Worm (Caenorhabditis elegans) whole organism, young adult: Measurements from ENCODE around the gene srw-67.

Experiments used
- B0035.1 ChIP-seq: sonication (generic microtip); optimal IDR thresholded peaks from 2 replicates; lab custom pipeline; 2016; ENCODE audit warnings: missing genetic modification characterization, mild to moderate bottlenecking, missing compliant biosample characterization, missing genotype, missing genetic modification reagents
- B0336.3 ChIP-seq: fragments of 200-800 bp; sonication (Bioruptor generic); IDR thresholded peaks from 2 replicates; pipeline ENCODE4 v1.3.6; 2022; ENCODE audit warnings: missing genetic modification characterization, missing compliant biosample characterization
- F33H1.4 ChIP-seq: fragments of 200-800 bp; sonication (Bioruptor generic); IDR thresholded peaks from 2 replicates; pipeline ENCODE4 v1.3.6; 2022; ENCODE audit warnings: missing genetic modification reagents, missing genetic modification characterization, missing compliant biosample characterization
- F39B2.1 ChIP-seq: fragments of 200-800 bp; sonication (Bioruptor generic); IDR thresholded peaks from 2 replicates; pipeline ENCODE4 v1.3.6; 2022; ENCODE audit warnings: missing genetic modification reagents, missing genetic modification characterization, missing compliant biosample characterization
- F49E8.2 ChIP-seq: sonication (generic microtip); optimal IDR thresholded peaks from 3 replicates; lab custom pipeline; 2017; ENCODE audit warnings: missing genetic modification characterization, mild to moderate bottlenecking, missing compliant biosample characterization, antibody characterized with exemption, moderate library complexity; ENCODE audit not compliant: insufficient read depth
- F57A8.1 ChIP-seq: fragments of 200-800 bp; sonication (Bioruptor generic); optimal IDR thresholded peaks from 2 replicates; lab custom pipeline; 2018; ENCODE audit warnings: mild to moderate bottlenecking, missing genetic modification characterization, moderate library complexity, missing compliant biosample characterization
- T07F8.4 ChIP-seq: sonication (generic microtip); optimal IDR thresholded peaks from 2 replicates; lab custom pipeline; 2016; ENCODE audit warnings: mild to moderate bottlenecking, missing genetic modification characterization, moderate library complexity, missing compliant biosample characterization
- Y53F4B.3 ChIP-seq: fragments of 200-800 bp; sonication (Bioruptor generic); IDR thresholded peaks from 2 replicates; pipeline ENCODE4 v1.3.6; 2022; ENCODE audit warnings: missing genetic modification reagents, missing genetic modification characterization, missing compliant biosample characterization
- Y53G8AR.9 ChIP-seq: fragments of 200-800 bp; sonication (Bioruptor generic); conservative IDR thresholded peaks from 2 replicates; pipeline ENCODE4 v1.3.6; 2022; ENCODE audit warnings: missing genetic modification reagents, missing genetic modification characterization, missing compliant biosample characterization
- Y79H2A.3 ChIP-seq: fragments of 200-800 bp; sonication (Bioruptor generic); conservative IDR thresholded peaks from 2 replicates; pipeline ENCODE4 v1.3.6; 2022; ENCODE audit warnings: missing genetic modification reagents, missing genetic modification characterization, missing compliant biosample characterization
- ama-1 ChIP-seq, 3 experiments: fragments of 150-350 bp in 1 of 3; sonication (generic microtip) in 2 of 3; optimal IDR thresholded peaks; 2 replicates each; lab custom pipeline; 2014 to 2018; ENCODE audit warnings: missing biosample characterization in 2 of 3, missing genetic modification characterization in 2 of 3, missing genetic modification reagents in 2 of 3
- aptf-2 ChIP-seq: fragments of 200-800 bp; sonication (Bioruptor generic); conservative IDR thresholded peaks from 2 replicates; pipeline ENCODE4 v1.3.6; 2022; ENCODE audit warnings: missing genetic modification reagents, missing genetic modification characterization, missing compliant biosample characterization
- atf-7 ChIP-seq: sonication (generic microtip); optimal IDR thresholded peaks from 2 replicates; lab custom pipeline; 2017; ENCODE audit warnings: mild to moderate bottlenecking, missing genetic modification characterization, missing compliant biosample characterization
- athp-1 ChIP-seq: sonication (generic microtip); optimal IDR thresholded peaks from 2 replicates; lab custom pipeline; 2017; ENCODE audit warnings: mild to moderate bottlenecking, missing genetic modification characterization, missing compliant biosample characterization
- attf-6 ChIP-seq: fragments of 200-800 bp; sonication (Bioruptor generic); IDR thresholded peaks from 2 replicates; pipeline ENCODE4 v1.3.6; 2022; ENCODE audit warnings: missing genetic modification reagents, missing genetic modification characterization, missing compliant biosample characterization
- ceh-40 ChIP-seq: fragments of 200-800 bp; sonication (Bioruptor generic); IDR thresholded peaks from 2 replicates; pipeline ENCODE4 v1.3.6; 2022; ENCODE audit warnings: missing genetic modification characterization, missing compliant biosample characterization
- ceh-79 ChIP-seq: sonication (generic microtip); optimal IDR thresholded peaks from 2 replicates; lab custom pipeline; 2017; ENCODE audit warnings: mild to moderate bottlenecking, missing genetic modification characterization, missing compliant biosample characterization
- die-1 ChIP-seq: sonication (generic microtip); optimal IDR thresholded peaks from 2 replicates; lab custom pipeline; 2016; ENCODE audit warnings: missing genotype, mild to moderate bottlenecking, missing genetic modification characterization, missing compliant biosample characterization
- dpl-1 ChIP-seq: fragments of 150-350 bp; optimal IDR thresholded peaks from 2 replicates; lab custom pipeline; 2014; ENCODE audit warnings: missing biosample characterization, missing genetic modification reagents, missing genetic modification characterization
- egrh-3 ChIP-seq: fragments of 200-800 bp; sonication (Bioruptor generic); IDR thresholded peaks from 2 replicates; pipeline ENCODE4 v1.3.6; 2022; ENCODE audit warnings: missing genetic modification reagents, missing genetic modification characterization, missing compliant biosample characterization
- him-1 ChIP-seq: sonication (generic microtip); optimal IDR thresholded peaks from 2 replicates; lab custom pipeline; 2016; ENCODE audit warnings: missing genotype, missing genetic modification reagents, missing genetic modification characterization, missing compliant biosample characterization
- hlh-12 ChIP-seq: sonication (generic microtip); optimal IDR thresholded peaks from 2 replicates; lab custom pipeline; 2016; ENCODE audit warnings: missing genetic modification characterization, missing compliant biosample characterization
- hmg-20 ChIP-seq: fragments of 200-800 bp; sonication (Bioruptor generic); IDR thresholded peaks from 2 replicates; pipeline ENCODE4 v1.3.6; 2022; ENCODE audit warnings: missing genetic modification reagents, missing genetic modification characterization, missing compliant biosample characterization
- let-526 ChIP-seq: fragments of 200-800 bp; sonication (Bioruptor generic); IDR thresholded peaks from 2 replicates; pipeline ENCODE4 v1.3.6; 2022; ENCODE audit warnings: missing genetic modification reagents, missing genetic modification characterization, missing compliant biosample characterization
- lin-35 ChIP-seq, 3 experiments: fragments of 150-350 bp in 2 of 3; sonication (generic microtip) in 1 of 3; optimal IDR thresholded peaks; 2 replicates each; lab custom pipeline; 2014 to 2018; ENCODE audit warnings: missing biosample characterization in 3 of 3, missing genetic modification characterization in 3 of 3, missing genetic modification reagents in 3 of 3
- lir-1 ChIP-seq: fragments of 200-800 bp; sonication (Bioruptor generic); conservative IDR thresholded peaks from 2 replicates; pipeline ENCODE4 v1.3.6; 2022; ENCODE audit warnings: missing genetic modification reagents, missing genetic modification characterization, missing compliant biosample characterization
- madf-3 ChIP-seq: fragments of 200-800 bp; sonication (Bioruptor generic); IDR thresholded peaks from 2 replicates; pipeline ENCODE4 v1.3.6; 2022; ENCODE audit warnings: missing genetic modification reagents, missing genetic modification characterization, missing compliant biosample characterization
- madf-6 ChIP-seq: fragments of 200-800 bp; sonication (Bioruptor generic); IDR thresholded peaks from 2 replicates; pipeline ENCODE4 v1.3.6; 2022; ENCODE audit warnings: missing genetic modification reagents, missing genetic modification characterization, missing compliant biosample characterization
- madf-8 ChIP-seq: fragments of 200-800 bp; sonication (Bioruptor generic); conservative IDR thresholded peaks from 2 replicates; pipeline ENCODE4 v1.3.6; 2022; ENCODE audit warnings: missing genetic modification reagents, missing genetic modification characterization, missing compliant biosample characterization
- mcd-1 ChIP-seq: fragments of 200-800 bp; sonication (Bioruptor generic); IDR thresholded peaks from 2 replicates; pipeline ENCODE4 v1.3.6; 2022; ENCODE audit warnings: missing genetic modification reagents, missing genetic modification characterization, missing compliant biosample characterization
- mxl-1 ChIP-seq: sonication (generic microtip); optimal IDR thresholded peaks from 2 replicates; lab custom pipeline; 2016; ENCODE audit warnings: missing genetic modification characterization, missing compliant biosample characterization
- nfyb-1 ChIP-seq: fragments of 200-800 bp; sonication (Bioruptor generic); IDR thresholded peaks from 2 replicates; pipeline ENCODE4 v1.3.6; 2022; ENCODE audit warnings: missing genetic modification reagents, missing genetic modification characterization, missing compliant biosample characterization
- pbrm-1 ChIP-seq: fragments of 200-800 bp; sonication (Bioruptor generic); IDR thresholded peaks from 2 replicates; pipeline ENCODE4 v1.3.6; 2022; ENCODE audit warnings: missing genetic modification reagents, missing genetic modification characterization, missing compliant biosample characterization
- pha-4 ChIP-seq: fragments of 150-350 bp; sonication (generic microtip); optimal IDR thresholded peaks from 2 replicates; lab custom pipeline; 2014; ENCODE audit warnings: missing biosample characterization, missing genetic modification reagents, missing genetic modification characterization
- repo-1 ChIP-seq: sonication (generic microtip); optimal IDR thresholded peaks from 2 replicates; lab custom pipeline; 2017; ENCODE audit warnings: mild to moderate bottlenecking, missing genetic modification characterization, missing compliant biosample characterization
- rpc-1 ChIP-seq, 2 experiments: fragments of 150-350 bp in 1 of 2; sonication (generic microtip) in 1 of 2; optimal IDR thresholded peaks; 2 replicates each; lab custom pipeline; 2014 to 2018; ENCODE audit warnings: missing biosample characterization in 1 of 2, missing genetic modification characterization in 1 of 2, missing genetic modification reagents in 1 of 2, missing genotype in 1 of 2
- snpc-3.4 ChIP-seq: sonication (generic microtip); optimal IDR thresholded peaks from 2 replicates; lab custom pipeline; 2017; ENCODE audit warnings: missing genetic modification characterization, mild to moderate bottlenecking, missing compliant biosample characterization, antibody characterized with exemption, moderate library complexity, missing genotype, missing genetic modification reagents
- tbp1 ChIP-seq: fragments of 200-800 bp; sonication (Bioruptor generic); optimal IDR thresholded peaks from 2 replicates; lab custom pipeline; 2018; ENCODE audit warnings: mild to moderate bottlenecking, missing genetic modification characterization, missing compliant biosample characterization
- tbx-9 ChIP-seq: sonication (generic microtip); optimal IDR thresholded peaks from 2 replicates; lab custom pipeline; 2016; ENCODE audit warnings: borderline replicate concordance, missing genetic modification characterization, inconsistent platforms, missing compliant biosample characterization
- tlf-1 ChIP-seq: fragments of 200-800 bp; sonication (Bioruptor generic); optimal IDR thresholded peaks from 2 replicates; lab custom pipeline; 2018; ENCODE audit warnings: mild to moderate bottlenecking, missing genetic modification characterization, missing compliant biosample characterization
- unc-62 ChIP-seq: fragments of 150-350 bp; optimal IDR thresholded peaks from 2 replicates; lab custom pipeline; 2014; ENCODE audit warnings: missing biosample characterization, missing genetic modification reagents, missing genetic modification characterization
- zfh-2 ChIP-seq: fragments of 200-800 bp; sonication (Bioruptor generic); conservative IDR thresholded peaks from 2 replicates; pipeline ENCODE4 v1.3.6; 2022; ENCODE audit warnings: missing genetic modification reagents, missing genetic modification characterization, missing compliant biosample characterization
- zim-3 ChIP-seq: sonication (generic microtip); optimal IDR thresholded peaks from 2 replicates; lab custom pipeline; 2017; ENCODE audit warnings: mild to moderate bottlenecking, missing genetic modification characterization, moderate library complexity, missing compliant biosample characterization
- ztf-18 ChIP-seq: sonication (generic microtip); optimal IDR thresholded peaks from 2 replicates; lab custom pipeline; 2016; ENCODE audit warnings: missing genotype, mild to moderate bottlenecking, missing genetic modification characterization, missing compliant biosample characterization
- ztf-22 ChIP-seq: fragments of 200-800 bp; sonication (Bioruptor generic); optimal IDR thresholded peaks from 2 replicates; lab custom pipeline; 2018; ENCODE audit warnings: mild to moderate bottlenecking, missing genetic modification characterization, moderate library complexity, missing compliant biosample characterization
- ztf-25 ChIP-seq: fragments of 200-800 bp; sonication (Bioruptor generic); IDR thresholded peaks from 2 replicates; pipeline ENCODE4 v1.3.6; 2022; ENCODE audit warnings: missing genetic modification reagents, missing genetic modification characterization, missing compliant biosample characterization
- ztf-28 ChIP-seq: fragments of 200-800 bp; sonication (Bioruptor generic); IDR thresholded peaks from 2 replicates; pipeline ENCODE4 v1.3.6; 2022; ENCODE audit warnings: missing genetic modification reagents, missing genetic modification characterization, missing compliant biosample characterization

Gene srw-67

ce11 chrV:7432441-7433146, 15.1 kb downstream of the srw-67 start (continued):
- peak in 1 of 3 experiments; percentile 29 for TF ChIP-seq lin-35 (GFP tag; optimal IDR thresholded peaks at IDR 0.05; lab: Kevin White, UChicago)
- TF ChIP-seq snpc-3.4 (tag; lab: Kevin White, UChicago), result no peak
- TF ChIP-seq pha-4, result peak; percentile 83
- TF ChIP-seq him-1 (tag; lab: Kevin White, UChicago), result no peak
- TF ChIP-seq Y53F4B.3 (GFP tag; lab: Robert Waterston, UW), result no peak
- TF ChIP-seq T07F8.4, result no peak
- TF ChIP-seq Y79H2A.3, result no peak
- TF ChIP-seq nfyb-1, result peak; percentile 79
- TF ChIP-seq attf-6 (GFP tag; lab: Robert Waterston, UW), result no peak
- TF ChIP-seq pbrm-1 (GFP tag; lab: Robert Waterston, UW), result peak; percentile 64; the same call in 1 of the 2 replicates
- TF ChIP-seq tlf-1, result peak; percentile 53
- TF ChIP-seq tbx-9, result peak; percentile 81
- peak; percentile 91; the same call in 1 of the 2 replicates for TF ChIP-seq Y53G8AR.9 (GFP tag; lab: Robert Waterston, UW)
- TF ChIP-seq ama-1 (optimal IDR thresholded peaks at IDR 0.05; lab: Kevin White, UChicago), result peak; percentile 88
- TF ChIP-seq ama-1 (GFP tag; optimal IDR thresholded peaks at IDR 0.05; lab: Kevin White, UChicago), result no peak
- peak; percentile 21 for TF ChIP-seq ceh-79 (tag; lab: Kevin White, UChicago)
- 0 out of 2 replicates have a peak, but pooled peaks have one; percentile 6 for TF ChIP-seq ceh-40 (GFP tag; lab: Robert Waterston, UW)
- TF ChIP-seq rpc-1 (optimal IDR thresholded peaks at IDR 0.05; lab: Kevin White, UChicago), result no peak
- no peak for TF ChIP-seq rpc-1 (tag; optimal IDR thresholded peaks at IDR 0.05; lab: Kevin White, UChicago)
- TF ChIP-seq unc-62 (GFP tag; lab: Kevin White, UChicago), result no peak
- no peak for TF ChIP-seq ztf-18
- TF ChIP-seq dpl-1, result no peak
- TF ChIP-seq repo-1 (tag; lab: Kevin White, UChicago), result peak; percentile 78
- TF ChIP-seq madf-3 (GFP tag; lab: Robert Waterston, UW), result 0 out of 2 replicates have a peak, but pooled peaks have one; percentile 2
- no peak for TF ChIP-seq ztf-25 (GFP tag; lab: Robert Waterston, UW)
- TF ChIP-seq tbp1 (GFP tag; lab: Kevin White, UChicago), result peak; percentile 38
- no peak for TF ChIP-seq egrh-3
- peak; percentile 63 for TF ChIP-seq ztf-22 (GFP tag; lab: Kevin White, UChicago)
- peak; percentile 65 for TF ChIP-seq zim-3 (tag; lab: Kevin White, UChicago)
- TF ChIP-seq zfh-2 (GFP tag; lab: Robert Waterston, UW), result no peak
- peak; percentile 21 for TF ChIP-seq B0035.1 (tag; lab: Kevin White, UChicago)
- no peak for TF ChIP-seq madf-8 (GFP tag; lab: Robert Waterston, UW)
- no peak for TF ChIP-seq hlh-12 (tag; lab: Kevin White, UChicago)
- no peak for TF ChIP-seq mcd-1 (GFP tag; lab: Robert Waterston, UW)
- no peak for TF ChIP-seq let-526 (GFP tag; lab: Robert Waterston, UW)
- TF ChIP-seq ztf-28 (GFP tag; lab: Robert Waterston, UW), result no peak
- TF ChIP-seq mxl-1 (tag; lab: Kevin White, UChicago), result peak; percentile 4
- TF ChIP-seq F33H1.4 (GFP tag; lab: Robert Waterston, UW), result no peak
- TF ChIP-seq athp-1 (tag; lab: Kevin White, UChicago), result peak; percentile 46
- TF ChIP-seq madf-6 (GFP tag; lab: Robert Waterston, UW), result peak; percentile 22; the same call in 1 of the 2 replicates
- TF ChIP-seq hmg-20 (GFP tag; lab: Robert Waterston, UW), result no peak
- no peak for TF ChIP-seq lir-1 (GFP tag; lab: Robert Waterston, UW)
- no peak for TF ChIP-seq die-1 (tag; lab: Kevin White, UChicago)
- no peak for TF ChIP-seq F57A8.1
- TF ChIP-seq F49E8.2 (tag; lab: Kevin White, UChicago), result no peak
- TF ChIP-seq B0336.3 (GFP tag; lab: Robert Waterston, UW), result peak; percentile 67
- TF ChIP-seq atf-7 (tag; lab: Kevin White, UChicago), result peak; percentile 39
- no peak for TF ChIP-seq F39B2.1 (GFP tag; lab: Robert Waterston, UW)
- no peak for TF ChIP-seq aptf-2 (GFP tag; lab: Robert Waterston, UW)
